Fruit fly (Drosophila melanogaster) whole organism, wandering third instar larva: ENCODE data around the gene IleRS-m.

Source experiments
- Abd-B ChIP-seq: fragments of >200 bp; optimal IDR thresholded peaks from 2 replicates; lab custom pipeline; 2017; ENCODE audit warnings: missing biosample characterization, missing genetic modification characterization
- CG32264 ChIP-seq: fragments of 200-800 bp; sonication (Bioruptor generic); optimal IDR thresholded peaks from 2 replicates; lab custom pipeline; 2016; ENCODE audit warnings: missing biosample characterization, missing genetic modification characterization
- CG9705 ChIP-seq: fragments of 200-800 bp; sonication (Bioruptor generic); optimal IDR thresholded peaks from 2 replicates; lab custom pipeline; 2018; ENCODE audit warnings: missing biosample characterization, mild to moderate bottlenecking, missing genetic modification characterization
- CrebA ChIP-seq: fragments of 200-800 bp; sonication (Bioruptor generic); optimal IDR thresholded peaks from 2 replicates; lab custom pipeline; 2016; ENCODE audit warnings: missing biosample characterization, mild to moderate bottlenecking, missing genetic modification characterization, borderline replicate concordance
- Dfd ChIP-seq: fragments of >200 bp; optimal IDR thresholded peaks from 2 replicates; lab custom pipeline; 2017; ENCODE audit warnings: missing biosample characterization, missing genetic modification characterization
- Dif ChIP-seq: fragments of 200-275, 200-300 bp; sonication (Bioruptor generic); optimal IDR thresholded peaks from 2 replicates; lab custom pipeline; 2018; ENCODE audit warnings: missing biosample characterization, missing genetic modification characterization; ENCODE audit not compliant: partially characterized antibody
- GATAd ChIP-seq: sonication (Bioruptor generic); optimal IDR thresholded peaks from 2 replicates; lab custom pipeline; 2016; ENCODE audit warnings: missing biosample characterization, missing genetic modification characterization
- HLH106 ChIP-seq: fragments of 200-800 bp; optimal IDR thresholded peaks from 3 replicates; lab custom pipeline; 2019; ENCODE audit warnings: missing biosample characterization, mild to moderate bottlenecking, missing genetic modification characterization, moderate library complexity
- Hnf4 ChIP-seq: fragments of 200-800 bp; sonication (Bioruptor generic); optimal IDR thresholded peaks from 2 replicates; lab custom pipeline; 2016; ENCODE audit warnings: missing biosample characterization, mild to moderate bottlenecking, missing genetic modification characterization
- Hr78 ChIP-seq: fragments of >200 bp; optimal IDR thresholded peaks from 2 replicates; lab custom pipeline; 2017; ENCODE audit warnings: missing biosample characterization, missing genetic modification characterization
- Hr83 ChIP-seq: fragments of 200-300 bp; sonication (Bioruptor generic); optimal IDR thresholded peaks from 2 replicates; lab custom pipeline; 2016; ENCODE audit warnings: missing biosample characterization, mild to moderate bottlenecking, missing genetic modification characterization, moderate library complexity; ENCODE audit not compliant: poor library complexity, severe bottlenecking
- Jra ChIP-seq: sonication (Bioruptor generic); optimal IDR thresholded peaks from 2 replicates; lab custom pipeline; 2016; ENCODE audit warnings: missing biosample characterization, missing genetic modification characterization
- Mio ChIP-seq: sonication (Bioruptor generic); optimal IDR thresholded peaks from 2 replicates; lab custom pipeline; 2016; ENCODE audit warnings: missing biosample characterization, missing genetic modification characterization
- Myc ChIP-seq: fragments of >200 bp; optimal IDR thresholded peaks from 2 replicates; lab custom pipeline; 2017
- N ChIP-seq: fragments of >200 bp; optimal IDR thresholded peaks from 2 replicates; lab custom pipeline; 2018; ENCODE audit warnings: missing biosample characterization, missing external identifiers, missing genetic modification characterization
- OdsH ChIP-seq: fragments of 200-800 bp; sonication (Bioruptor generic); optimal IDR thresholded peaks from 2 replicates; lab custom pipeline; 2016; ENCODE audit warnings: missing biosample characterization, mild to moderate bottlenecking, missing genetic modification characterization
- Rel ChIP-seq, 2 experiments: fragments of 200-800 bp; sonication (Bioruptor generic) in 1 of 2; optimal IDR thresholded peaks; 2 replicates in 1 of 2; 3 replicates in 1 of 2; lab custom pipeline; 2016 to 2019; ENCODE audit warnings: mild to moderate bottlenecking in 2 of 2, missing biosample characterization in 2 of 2, missing genetic modification characterization in 2 of 2, moderate library complexity in 1 of 2
- Sp1 ChIP-seq: fragments of 200-800 bp; sonication (Bioruptor generic); optimal IDR thresholded peaks from 3 replicates; lab custom pipeline; 2019; ENCODE audit warnings: missing biosample characterization, mild to moderate bottlenecking, missing genetic modification characterization, moderate library complexity
- Vsx2 ChIP-seq: fragments of 200-300, 225-300 bp; sonication (Bioruptor generic); optimal IDR thresholded peaks from 2 replicates; lab custom pipeline; 2018; ENCODE audit warnings: missing biosample characterization, missing genetic modification characterization; ENCODE audit not compliant: partially characterized antibody
- br ChIP-seq: fragments of 200-800 bp; sonication (Bioruptor generic); optimal IDR thresholded peaks from 2 replicates; lab custom pipeline; 2016; ENCODE audit warnings: missing biosample characterization, missing genetic modification characterization
- brk ChIP-seq: fragments of 200-800 bp; sonication (Bioruptor generic); optimal IDR thresholded peaks from 2 replicates; lab custom pipeline; 2016; ENCODE audit warnings: missing biosample characterization, mild to moderate bottlenecking, missing genetic modification characterization
- dl ChIP-seq, 2 experiments: fragments of 175-275, 200-275 bp in 1 of 2; fragments of 200-275 bp in 1 of 2; sonication (Bioruptor generic); optimal IDR thresholded peaks; lab custom pipeline; 2018; ENCODE audit warnings: mild to moderate bottlenecking in 2 of 2, missing biosample characterization in 2 of 2, missing genetic modification characterization in 2 of 2, moderate library complexity in 2 of 2; ENCODE audit not compliant: partially characterized antibody in 2 of 2, insufficient read depth in 1 of 2
- dmrt93B ChIP-seq: fragments of 200-800 bp; sonication (Bioruptor generic); optimal IDR thresholded peaks from 2 replicates; lab custom pipeline; 2018; ENCODE audit warnings: missing biosample characterization, mild to moderate bottlenecking, missing genetic modification characterization
- dsf ChIP-seq: sonication (Bioruptor generic); optimal IDR thresholded peaks from 2 replicates; lab custom pipeline; 2016; ENCODE audit warnings: missing biosample characterization, missing genetic modification characterization, borderline replicate concordance
- ey ChIP-seq: fragments of 200-800 bp; sonication (Bioruptor generic); optimal IDR thresholded peaks from 2 replicates; lab custom pipeline; 2016; ENCODE audit warnings: missing biosample characterization, missing genetic modification characterization
- foxo ChIP-seq, 2 experiments: fragments of 200-800 bp; sonication (Bioruptor generic); optimal IDR thresholded peaks; 2 replicates in 1 of 2; 3 replicates in 1 of 2; lab custom pipeline; 2016 to 2017; ENCODE audit warnings: missing biosample characterization in 2 of 2, missing genetic modification characterization in 2 of 2
- fru ChIP-seq: fragments of 200-800 bp; sonication (Bioruptor generic); optimal IDR thresholded peaks from 3 replicates; lab custom pipeline; 2016; ENCODE audit warnings: missing biosample characterization, mild to moderate bottlenecking, missing genetic modification characterization
- h ChIP-seq: fragments of 200-800 bp; sonication (Bioruptor generic); optimal IDR thresholded peaks from 3 replicates; lab custom pipeline; 2016; ENCODE audit warnings: missing biosample characterization, mild to moderate bottlenecking, missing genetic modification characterization
- jim ChIP-seq: fragments of 175-275, 200-325 bp; sonication (Bioruptor generic); optimal IDR thresholded peaks from 2 replicates; lab custom pipeline; 2016; ENCODE audit warnings: missing biosample characterization, mild to moderate bottlenecking, missing genetic modification characterization
- lola ChIP-seq: fragments of >200 bp; optimal IDR thresholded peaks from 2 replicates; lab custom pipeline; 2017; ENCODE audit warnings: missing biosample characterization, missing genetic modification characterization
- pan ChIP-seq: fragments of >200 bp; optimal IDR thresholded peaks from 2 replicates; lab custom pipeline; 2017
- psq ChIP-seq: fragments of 200-800 bp; sonication (Bioruptor generic); optimal IDR thresholded peaks from 3 replicates; lab custom pipeline; 2017; ENCODE audit warnings: missing biosample characterization, mild to moderate bottlenecking, missing genetic modification characterization, moderate library complexity
- rgr ChIP-seq: fragments of 200-800 bp; sonication (Bioruptor generic); optimal IDR thresholded peaks from 3 replicates; lab custom pipeline; 2016; ENCODE audit warnings: missing biosample characterization, mild to moderate bottlenecking, missing genetic modification characterization
- sage ChIP-seq: fragments of 200-800 bp; sonication (Bioruptor generic); optimal IDR thresholded peaks from 2 replicates; lab custom pipeline; 2016; ENCODE audit warnings: missing biosample characterization, mild to moderate bottlenecking, missing genetic modification characterization
- sv ChIP-seq: fragments of 200-800 bp; sonication (Bioruptor generic); optimal IDR thresholded peaks from 3 replicates; lab custom pipeline; 2016; ENCODE audit warnings: missing biosample characterization, missing genetic modification characterization
- tai ChIP-seq: sonication (Bioruptor generic); optimal IDR thresholded peaks from 2 replicates; lab custom pipeline; 2016; ENCODE audit warnings: missing biosample characterization, missing genetic modification characterization
- usp ChIP-seq: fragments of >200 bp; optimal IDR thresholded peaks from 2 replicates; lab custom pipeline; 2017; ENCODE audit warnings: missing biosample characterization, missing genetic modification characterization
- woc ChIP-seq: sonication (Bioruptor generic); optimal IDR thresholded peaks from 2 replicates; lab custom pipeline; 2016; ENCODE audit warnings: missing biosample characterization, mild to moderate bottlenecking, missing genetic modification characterization

IleRS-m gene

DNA sequence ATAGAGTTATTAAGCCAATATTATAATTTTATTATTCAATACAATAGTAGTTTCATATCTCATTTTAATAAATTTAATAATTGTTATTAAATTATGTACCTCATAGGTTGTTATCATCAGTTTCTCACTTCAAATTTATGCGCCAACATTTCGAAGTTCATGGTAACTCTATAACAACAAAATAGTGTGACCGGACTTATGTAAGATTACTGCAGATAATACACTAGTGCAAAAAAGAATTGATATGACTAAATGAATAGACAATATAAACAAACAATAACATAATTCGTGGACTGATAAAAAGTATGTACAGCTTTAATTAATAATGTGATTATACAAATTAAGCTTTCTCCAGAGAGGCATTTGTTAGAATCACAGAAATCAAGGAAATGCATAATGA lies 21.7 kb downstream of the IleRS-m start, which contains the start of gene Strump:
Strump (plus strand) TSS at position 212 of the 400 bp plus-strand sequence.
- TF ChIP-seq CG32264 (GFP tag; lab: Kevin White, UChicago) (no peak), Rel (GFP tag; optimal IDR thresholded peaks at IDR 0.05; lab: Kevin White, UChicago) (no peak), Rel (tag; optimal IDR thresholded peaks at IDR 0.05; lab: Kevin White, UChicago) (no peak), fru (GFP tag; lab: Kevin White, UChicago) (no peak), CG9705 (no peak), Hr78 (GFP tag; lab: Kevin White, UChicago) (no peak), Dif (GFP tag; lab: Kevin White, UChicago) (no peak), sage (no peak), foxo (GFP tag; optimal IDR thresholded peaks at IDR 0.05; lab: Kevin White, UChicago) (no peak), CrebA (GFP tag; lab: Kevin White, UChicago) (no peak), Hr83 (no peak), dl (GFP tag; optimal IDR thresholded peaks at IDR 0.05; lab: Kevin White, UChicago; ENCODE audit: insufficient read depth in 1 of 2, partially characterized antibody in 2 of 2) (no peak), br (GFP tag; lab: Kevin White, UChicago) (no peak), Dfd (no peak), N (GFP tag; lab: Kevin White, UChicago) (no peak), rgr (GFP tag; lab: Kevin White, UChicago) (no peak), Mio (GFP tag; lab: Kevin White, UChicago) (no peak), Abd-B (no peak)

- TF ChIP-seq brk (GFP tag; lab: Kevin White, UChicago) (no peak), HLH106 (tag; lab: Kevin White, UChicago) (peak; percentile 88), tai (GFP tag; lab: Kevin White, UChicago) (no peak), sage (no peak), CrebA (GFP tag; lab: Kevin White, UChicago) (no peak), br (GFP tag; lab: Kevin White, UChicago) (peak; percentile 94), CG32264 (GFP tag; lab: Kevin White, UChicago) (peak; percentile 84), OdsH (GFP tag; lab: Kevin White, UChicago) (peak; percentile 93), dl (GFP tag; optimal IDR thresholded peaks at IDR 0.05; lab: Kevin White, UChicago; ENCODE audit: insufficient read depth in 1 of 2, partially characterized antibody in 2 of 2) (no peak), Hr78 (GFP tag; lab: Kevin White, UChicago) (no peak), ey (peak; percentile 93), pan (no peak), Hnf4 (GFP tag; lab: Kevin White, UChicago) (peak; percentile 84), woc (GFP tag; lab: Kevin White, UChicago) (peak; percentile 96), Hr83 (peak; percentile 38), Dif (GFP tag; lab: Kevin White, UChicago) (no peak), Sp1 (GFP tag; lab: Kevin White, UChicago) (peak; percentile 90), dmrt93B (no peak), Abd-B (no peak), Jra (GFP tag; lab: Kevin White, UChicago) (peak; percentile 82), Vsx2 (GFP tag; lab: Kevin White, UChicago) (no peak), h (GFP tag; lab: Kevin White, UChicago) (peak; percentile 94), lola (GFP tag; lab: Kevin White, UChicago) (no peak), fru (GFP tag; lab: Kevin White, UChicago) (peak; percentile 92), Rel (GFP tag; optimal IDR thresholded peaks at IDR 0.05; lab: Kevin White, UChicago) (peak; percentile 50), Rel (tag; optimal IDR thresholded peaks at IDR 0.05; lab: Kevin White, UChicago) (peak; percentile 77), GATAd (GFP tag; lab: Kevin White, UChicago) (no peak), Mio (GFP tag; lab: Kevin White, UChicago) (peak; percentile 43), N (GFP tag; lab: Kevin White, UChicago) (no peak), foxo (GFP tag; optimal IDR thresholded peaks at IDR 0.05; lab: Kevin White, UChicago) (peak; percentile 55 to 94), jim (GFP tag; lab: Kevin White, UChicago) (no peak), dsf (no peak), CG9705 (peak; percentile 76), sv (GFP tag; lab: Kevin White, UChicago) (peak; percentile 79), Dfd (no peak), psq (GFP tag; lab: Kevin White, UChicago) (peak; percentile 79), usp (no peak), rgr (GFP tag; lab: Kevin White, UChicago) (peak; percentile 94), Myc (lab: Kevin White, UChicago) (peak; percentile 85)
Observed at dm6 chr3L:16128481-16128972, 28.4 kb downstream of the IleRS-m start, which contains the start of gene Pgm1. Gene Pgm1 (minus strand): TSS chr3L:16128531.
